Worm (Caenorhabditis elegans): Measurements from ENCODE around the gene osm-7.

osm-7 gene

ce11 chrIII:13622268-13622667 is 46.3 kb downstream of the osm-7 start, which contains the start of gene hip-1 (continued):
- no peak for TF ChIP-seq let-607 (tag; optimal IDR thresholded peaks at IDR 0.05)
- no peak for TF ChIP-seq ceh-27 (GFP tag; optimal IDR thresholded peaks at IDR 0.05)
- TF ChIP-seq F55B11.4 (tag; optimal IDR thresholded peaks at IDR 0.05; ENCODE audit: borderline replicate concordance, insufficient read depth), result no peak
- no peak for TF ChIP-seq Y79H2A.3 (GFP tag; conservative IDR thresholded peaks at IDR 0.05)
- TF ChIP-seq K12H6.12 (tag; optimal IDR thresholded peaks at IDR 0.05), result no peak
- TF ChIP-seq F23B12.7 (tag; optimal IDR thresholded peaks at IDR 0.05; ENCODE audit: insufficient read depth), result peak; percentile 77
- TF ChIP-seq nhr-179 (tag; optimal IDR thresholded peaks at IDR 0.05), result no peak
- no peak for TF ChIP-seq B0261.1 (tag; optimal IDR thresholded peaks at IDR 0.05)
- no peak for TF ChIP-seq F10E7.11 (tag; optimal IDR thresholded peaks at IDR 0.05)
- TF ChIP-seq ceh-79 (tag; optimal IDR thresholded peaks at IDR 0.05), result no peak
- no peak for TF ChIP-seq Y56A3A.18 (GFP tag; IDR thresholded peaks at IDR 0.05)
- TF ChIP-seq ztf-25 (GFP tag; IDR thresholded peaks at IDR 0.05), result no peak
- TF ChIP-seq ceh-40 (GFP tag; IDR thresholded peaks at IDR 0.05), result no peak
- TF ChIP-seq hsf-1 (GFP tag; IDR thresholded peaks at IDR 0.05), result peak; percentile 93
- TF ChIP-seq dpl-1 (GFP tag; optimal IDR thresholded peaks at IDR 0.05), result peak; percentile 64
- peak; percentile 37 for TF ChIP-seq snpc-3.4 (tag; optimal IDR thresholded peaks at IDR 0.05)
- no peak for TF ChIP-seq egl-44 (GFP tag; IDR thresholded peaks at IDR 0.05)
- no peak for TF ChIP-seq akir-1 (GFP tag; optimal IDR thresholded peaks at IDR 0.05)
- no peak for TF ChIP-seq ceh-58 (GFP tag; IDR thresholded peaks at IDR 0.05)
- TF ChIP-seq madf-8 (GFP tag; conservative IDR thresholded peaks at IDR 0.05), result peak; percentile 64; the same call in 1 of the 2 replicates
- peak; percentile 47; the same call in 1 of the 2 replicates for TF ChIP-seq dox-1 (GFP tag; IDR thresholded peaks at IDR 0.05)
- TF ChIP-seq ztf-22 (GFP tag; optimal IDR thresholded peaks at IDR 0.05), result no peak
- TF ChIP-seq F33H1.4 (GFP tag; IDR thresholded peaks at IDR 0.05), result peak; percentile 57
- no peak for TF ChIP-seq T26A5.8 (tag; optimal IDR thresholded peaks at IDR 0.05)
- TF ChIP-seq hmg-1.2 (GFP tag; IDR thresholded peaks at IDR 0.05), result no peak
- TF ChIP-seq F52B5.7 (tag; optimal IDR thresholded peaks at IDR 0.05), result no peak
- TF ChIP-seq ztf-18 (tag; optimal IDR thresholded peaks at IDR 0.05), result no peak
- no peak for TF ChIP-seq mel-28 (tag; optimal IDR thresholded peaks at IDR 0.05; ENCODE audit: borderline replicate concordance)
- TF ChIP-seq nfyb-1 (GFP tag; IDR thresholded peaks at IDR 0.05), result no peak
- no peak for TF ChIP-seq ama-1 (optimal IDR thresholded peaks at IDR 0.05)
- TF ChIP-seq ama-1 (GFP tag; optimal IDR thresholded peaks at IDR 0.05), result no peak
- TF ChIP-seq aptf-3 (GFP tag; IDR thresholded peaks at IDR 0.05), result no peak
- no peak for TF ChIP-seq attf-6 (GFP tag; IDR thresholded peaks at IDR 0.05)
- TF ChIP-seq sptf-2 (GFP tag; optimal IDR thresholded peaks at IDR 0.05), result no peak
- peak; percentile 13 for TF ChIP-seq rpc-1 (optimal IDR thresholded peaks at IDR 0.05)
- no peak for TF ChIP-seq rpc-1 (tag; optimal IDR thresholded peaks at IDR 0.05)
- no peak for TF ChIP-seq dpff-1 (tag; optimal IDR thresholded peaks at IDR 0.05)
- no peak for TF ChIP-seq madf-10 (tag; optimal IDR thresholded peaks at IDR 0.05)
- TF ChIP-seq Y67H2A.10 (GFP tag; conservative IDR thresholded peaks at IDR 0.05), result no peak
- no peak for TF ChIP-seq mes-4 (tag; optimal IDR thresholded peaks at IDR 0.05)
- TF ChIP-seq madf-3 (GFP tag; IDR thresholded peaks at IDR 0.05), result no peak
- TF ChIP-seq die-1 (tag; optimal IDR thresholded peaks at IDR 0.05), result no peak
- TF ChIP-seq xnd-1 (tag; optimal IDR thresholded peaks at IDR 0.05), result peak; percentile 39
- TF ChIP-seq ekl-4 (GFP tag; IDR thresholded peaks at IDR 0.05), result peak; percentile 22; the same call in 1 of the 2 replicates
- TF ChIP-seq B0035.1 (tag; optimal IDR thresholded peaks at IDR 0.05), result no peak
- no peak for TF ChIP-seq ztf-6 (GFP tag; IDR thresholded peaks at IDR 0.05)
- no peak for TF ChIP-seq Y53G8AR.9 (GFP tag; conservative IDR thresholded peaks at IDR 0.05)
- no peak for TF ChIP-seq mxl-1 (tag; optimal IDR thresholded peaks at IDR 0.05)
- TF ChIP-seq cebp-2 (GFP tag; IDR thresholded peaks at IDR 0.05), result no peak
- TF ChIP-seq ceh-91 (GFP tag; IDR thresholded peaks at IDR 0.05), result peak; percentile 83
- TF ChIP-seq nhr-90 (tag; optimal IDR thresholded peaks at IDR 0.05), result no peak
